Worm (Caenorhabditis elegans) whole organism, L4/young adult: ENCODE results near the gene T05B9.2.

Experiments
- W03F9.2 ChIP-seq: fragments of 150-350 bp; optimal IDR thresholded peaks from 2 replicates; lab custom pipeline; 2014; ENCODE audit warnings: missing biosample characterization, missing genetic modification characterization
- dao-5 ChIP-seq: sonication (generic microtip); optimal IDR thresholded peaks from 2 replicates; lab custom pipeline; 2016; ENCODE audit warnings: missing genotype, missing genetic modification characterization, moderate library complexity, missing compliant biosample characterization
- him-1 ChIP-seq: sonication (generic microtip); optimal IDR thresholded peaks from 2 replicates; lab custom pipeline; 2016; ENCODE audit warnings: missing genotype, missing genetic modification reagents, missing genetic modification characterization, missing compliant biosample characterization

DNA sequence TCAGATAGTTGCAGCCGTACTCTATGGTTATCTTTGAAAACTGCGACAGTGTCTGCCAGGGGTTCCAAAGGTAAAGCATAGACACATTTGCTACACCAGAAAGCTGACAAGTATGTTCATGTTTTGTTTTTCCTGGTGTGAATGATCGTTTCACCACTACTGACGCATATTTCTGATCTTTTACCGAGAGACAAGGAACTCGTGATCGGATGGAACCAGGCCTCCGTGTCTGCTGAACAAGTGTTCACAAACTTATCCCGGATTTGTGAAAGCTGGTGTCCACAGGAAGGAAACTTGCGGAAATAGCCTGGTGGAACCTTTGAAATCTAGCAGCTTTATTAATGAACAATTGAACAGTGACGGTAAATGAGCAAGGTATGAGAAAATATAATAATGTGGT lies 4.1 kb downstream of the T05B9.2 start:
- TF ChIP-seq him-1 (tag; lab: Kevin White, UChicago) (no peak), dao-5 (tag; lab: Kevin White, UChicago) (no peak), W03F9.2 (tag; lab: Kevin White, UChicago) (no peak)
